Fruit fly (Drosophila melanogaster): ENCODE measurements around the gene Chsy.

The Chsy gene

dm6 chrX:15579579-15579978 is 13.8 kb downstream of the Chsy start (continued):
- TF ChIP-seq lov (optimal IDR thresholded peaks at IDR 0.05) = no peak
- TF ChIP-seq lov (GFP tag; IDR thresholded peaks at IDR 0.05) = peak; percentile 91
- TF ChIP-seq CG11093 (GFP tag; IDR thresholded peaks at IDR 0.05) = peak; percentile 83; the same call in 2 of the 3 replicates
- TF ChIP-seq CG31224 (GFP tag; IDR thresholded peaks at IDR 0.05) = peak; percentile 88
- peak; percentile 89 for TF ChIP-seq Oli (tag; optimal IDR thresholded peaks at IDR 0.05)
- TF ChIP-seq dysf (GFP tag; IDR thresholded peaks at IDR 0.05) = peak; percentile 96
- TF ChIP-seq Usf (GFP tag; optimal IDR thresholded peaks at IDR 0.05) = peak; percentile 80
- TF ChIP-seq CG2889 (GFP tag; IDR thresholded peaks at IDR 0.05) = peak; percentile 89
- peak; percentile 87 for TF ChIP-seq tx (GFP tag; optimal IDR thresholded peaks at IDR 0.05)
- TF ChIP-seq dan (GFP tag; IDR thresholded peaks at IDR 0.05) = peak; percentile 77
- peak; percentile 86 for TF ChIP-seq CG33213 (GFP tag; optimal IDR thresholded peaks at IDR 0.05)
- TF ChIP-seq zen (tag; optimal IDR thresholded peaks at IDR 0.05) = peak; percentile 84
- TF ChIP-seq trh (GFP tag; optimal IDR thresholded peaks at IDR 0.05) = peak; percentile 61
- peak; percentile 82 for TF ChIP-seq CG12299 (tag; optimal IDR thresholded peaks at IDR 0.05)
- peak; percentile 83 for TF ChIP-seq Hr3 (GFP tag; optimal IDR thresholded peaks at IDR 0.05)
- TF ChIP-seq ERR (GFP tag; optimal IDR thresholded peaks at IDR 0.05) = peak; percentile 91
- TF ChIP-seq CG9215 (GFP tag; IDR thresholded peaks at IDR 0.05) = peak; percentile 97
- TF ChIP-seq CG1792 (GFP tag; optimal IDR thresholded peaks at IDR 0.05) = peak; percentile 84
- TF ChIP-seq gcm (GFP tag; optimal IDR thresholded peaks at IDR 0.05) = peak; percentile 75
- TF ChIP-seq Atf-2 (GFP tag; optimal IDR thresholded peaks at IDR 0.05) = peak; percentile 83
- peak; percentile 89 for TF ChIP-seq CG18619 (GFP tag; optimal IDR thresholded peaks at IDR 0.05)
- TF ChIP-seq CG43689 (GFP tag; IDR thresholded peaks at IDR 0.05) = peak; percentile 69
- peak; percentile 75 for TF ChIP-seq salm (tag; optimal IDR thresholded peaks at IDR 0.05)
- TF ChIP-seq dimm (GFP tag; IDR thresholded peaks at IDR 0.05) = peak; percentile 75
- no peak for TF ChIP-seq sc (optimal IDR thresholded peaks at IDR 0.05)
- TF ChIP-seq sc (GFP tag; optimal IDR thresholded peaks at IDR 0.05) = peak; percentile 72
- TF ChIP-seq esg (GFP tag; conservative IDR thresholded peaks at IDR 0.05) = peak; percentile 92
- TF ChIP-seq nmo (GFP tag; optimal IDR thresholded peaks at IDR 0.05) = peak; percentile 89
- TF ChIP-seq Neu2 (GFP tag; optimal IDR thresholded peaks at IDR 0.05; ENCODE audit: borderline replicate concordance) = peak; percentile 40
- peak; percentile 38; the same call in 1 of the 2 replicates for TF ChIP-seq Doc2 (GFP tag; IDR thresholded peaks at IDR 0.05)
- peak; percentile 96 for TF ChIP-seq CG11456 (GFP tag; IDR thresholded peaks at IDR 0.05)
- TF ChIP-seq sqz (GFP tag; optimal IDR thresholded peaks at IDR 0.05) = no peak
- peak; percentile 91 for TF ChIP-seq Fer1 (GFP tag; optimal IDR thresholded peaks at IDR 0.05)
- peak; percentile 92 for TF ChIP-seq CG3281 (GFP tag; optimal IDR thresholded peaks at IDR 0.05)
- TF ChIP-seq D19A (tag; optimal IDR thresholded peaks at IDR 0.05) = peak; percentile 80
- TF ChIP-seq Fer2 (tag; optimal IDR thresholded peaks at IDR 0.05) = peak; percentile 82
- TF ChIP-seq CG17829 (tag; optimal IDR thresholded peaks at IDR 0.05) = peak; percentile 89
- TF ChIP-seq sd (tag; optimal IDR thresholded peaks at IDR 0.05) = peak; percentile 81
- peak; percentile 87 for TF ChIP-seq gce (GFP tag; IDR thresholded peaks at IDR 0.05)
- TF ChIP-seq so (GFP tag; IDR thresholded peaks at IDR 0.05) = peak; percentile 90
- peak; percentile 0 for TF ChIP-seq CG15479 (GFP tag; optimal IDR thresholded peaks at IDR 0.05)
- peak; percentile 92 for TF ChIP-seq az2 (GFP tag; optimal IDR thresholded peaks at IDR 0.05)
- TF ChIP-seq H15 (GFP tag; IDR thresholded peaks at IDR 0.05) = peak; percentile 90
- TF ChIP-seq schlank (tag; optimal IDR thresholded peaks at IDR 0.05) = peak; percentile 92
- peak; percentile 95 for TF ChIP-seq vvl (GFP tag; IDR thresholded peaks at IDR 0.05)
- peak; percentile 70 for TF ChIP-seq ac (GFP tag; optimal IDR thresholded peaks at IDR 0.05)
- peak; percentile 87 for TF ChIP-seq CG17359 (tag; optimal IDR thresholded peaks at IDR 0.05)
- TF ChIP-seq Dip3 (GFP tag; optimal IDR thresholded peaks at IDR 0.05) = peak; percentile 96
- peak; percentile 80 for TF ChIP-seq CG4282 (GFP tag; optimal IDR thresholded peaks at IDR 0.05)
- peak; percentile 94 for TF ChIP-seq CG3847 (GFP tag; IDR thresholded peaks at IDR 0.05)
- peak; percentile 78 for TF ChIP-seq CG10267 (tag; optimal IDR thresholded peaks at IDR 0.05)
- peak; percentile 93 for TF ChIP-seq gsb (GFP tag; IDR thresholded peaks at IDR 0.05)

Data from whole organism, embryonic.